Fruit fly (Drosophila melanogaster) whole organism, adult: ENCODE measurements around the gene sosie.

Source experiments
- CG7045 ChIP-seq: fragments of 200-800 bp; sonication (Bioruptor generic); optimal IDR thresholded peaks from 2 replicates; lab custom pipeline; 2017; ENCODE audit warnings: missing biosample characterization, mild to moderate bottlenecking, missing genetic modification characterization
- Crg-1 ChIP-seq: fragments of 200-800 bp; sonication (Bioruptor generic); optimal IDR thresholded peaks from 2 replicates; lab custom pipeline; 2016; ENCODE audit warnings: missing biosample characterization, missing genetic modification characterization
- Hr96 ChIP-seq: fragments of 200-800 bp; sonication (Bioruptor generic); optimal IDR thresholded peaks from 2 replicates; lab custom pipeline; 2016; ENCODE audit warnings: missing biosample characterization, missing genetic modification characterization
- cic ChIP-seq: fragments of 200-800 bp; sonication (Bioruptor generic); optimal IDR thresholded peaks from 2 replicates; lab custom pipeline; 2017; ENCODE audit warnings: missing biosample characterization, mild to moderate bottlenecking, missing genetic modification characterization, moderate library complexity
- ovo ChIP-seq: fragments of 200-800 bp; sonication (Bioruptor generic); optimal IDR thresholded peaks from 2 replicates; lab custom pipeline; 2016; ENCODE audit warnings: missing biosample characterization, missing genetic modification characterization

DNA sequence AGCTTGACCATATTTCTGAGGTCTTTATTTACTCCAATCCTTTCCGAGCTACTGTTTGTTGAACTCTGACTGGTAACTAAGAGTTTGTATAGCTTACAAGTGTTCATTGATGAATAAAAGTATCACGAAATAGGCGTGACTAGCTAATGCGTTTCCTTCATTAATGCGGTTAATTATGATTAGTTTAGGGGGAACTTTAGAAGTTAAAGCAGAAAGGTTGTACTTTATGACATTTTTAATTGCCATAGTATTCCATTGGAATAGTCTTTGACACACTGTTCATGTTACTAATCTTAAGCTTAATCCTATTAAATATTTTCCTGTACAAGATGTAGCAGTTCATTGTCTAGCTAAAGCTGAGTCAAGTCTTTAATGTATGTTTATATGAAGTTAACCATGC is 25.9 kb downstream of the sosie start, which contains the start of gene ppk22:
- TF ChIP-seq Hr96 (GFP tag; lab: Kevin White, UChicago), result no peak
- TF ChIP-seq cic (GFP tag; lab: Kevin White, UChicago), result no peak
- no peak for TF ChIP-seq CG7045 (GFP tag; lab: Kevin White, UChicago)
- no peak for TF ChIP-seq ovo (GFP tag; lab: Kevin White, UChicago)
- TF ChIP-seq Crg-1 (GFP tag; lab: Kevin White, UChicago), result no peak
